Fruit fly (Drosophila melanogaster) whole organism: ENCODE results near the gene CG9312.

ENCODE experiments used
- CG8478 ChIP-seq: fragments of >200 bp; optimal IDR thresholded peaks from 2 replicates; lab custom pipeline; 2018; ENCODE audit warnings: inconsistent platforms
- Dll ChIP-seq: fragments of >200 bp; optimal IDR thresholded peaks from 2 replicates; lab custom pipeline; 2017
- EcR ChIP-seq, 2 experiments: fragments of >200 bp; optimal IDR thresholded peaks; 2 replicates each; lab custom pipeline; 2017; ENCODE audit warnings: missing biosample characterization in 2 of 2, missing genetic modification characterization in 2 of 2, missing genetic modification reagents in 2 of 2
- pan ChIP-seq: fragments of >200 bp; optimal IDR thresholded peaks from 2 replicates; lab custom pipeline; 2017
- psq ChIP-seq: fragments of >200 bp; optimal IDR thresholded peaks from 2 replicates; lab custom pipeline; 2017
- usp ChIP-seq: fragments of >200 bp; optimal IDR thresholded peaks from 2 replicates; lab custom pipeline; 2017; ENCODE audit warnings: missing biosample characterization, missing genetic modification characterization, mixed read lengths

DNA sequence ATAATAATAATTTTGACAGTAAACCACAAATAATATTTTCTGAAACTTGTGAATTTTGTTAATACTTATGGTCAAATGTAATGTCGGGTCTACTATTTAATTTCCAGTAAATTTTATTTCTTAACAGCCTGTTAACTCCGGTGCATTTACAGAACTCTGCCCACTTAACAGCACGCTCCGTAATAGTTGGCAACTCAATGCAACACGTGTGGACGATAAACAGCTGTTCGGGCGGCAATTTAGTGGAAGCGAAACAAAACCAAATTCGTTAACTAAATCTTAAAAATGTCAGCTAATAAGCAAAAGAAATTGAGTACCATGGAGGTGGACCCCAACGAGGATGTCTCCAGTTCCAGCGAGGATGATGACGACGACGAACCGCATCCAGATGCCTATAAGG, 15.2 kb downstream of the CG9312 start, which contains the start of gene CG9286:
- TF ChIP-seq usp (no peak), pan (lab: Kevin White, UChicago) (no peak), psq (lab: Kevin White, UChicago) (no peak), EcR (GFP tag; optimal IDR thresholded peaks at IDR 0.05; lab: Kevin White, UChicago) (no peak), CG8478 (lab: Kevin White, UChicago) (no peak), Dll (lab: Kevin White, UChicago) (no peak)
